Worm (Caenorhabditis elegans) whole organism, L2 larva: Measurements from ENCODE around the gene pdcd-2.

Experiments used
- F13H6.1 ChIP-seq: sonication (generic microtip); optimal IDR thresholded peaks from 2 replicates; lab custom pipeline; 2016; ENCODE audit warnings: missing genetic modification characterization, missing compliant biosample characterization
- aly-2 ChIP-seq: fragments of 150-350 bp; optimal IDR thresholded peaks from 2 replicates; lab custom pipeline; 2014; ENCODE audit warnings: missing biosample characterization, missing genetic modification characterization
- egl-27 ChIP-seq: sonication (generic microtip); optimal IDR thresholded peaks from 3 replicates; lab custom pipeline; 2017; ENCODE audit warnings: missing biosample characterization, missing genetic modification reagents, missing genetic modification characterization
- lin-11 ChIP-seq: fragments of 150-350 bp; sonication (generic microtip); optimal IDR thresholded peaks from 2 replicates; lab custom pipeline; 2014; ENCODE audit warnings: missing biosample characterization, missing genetic modification characterization, inconsistent platforms, mixed read lengths
- mdl-1 ChIP-seq, 2 experiments: fragments of 150-350 bp in 1 of 2; sonication (generic microtip) in 1 of 2; optimal IDR thresholded peaks; 2 replicates each; lab custom pipeline; 2017; ENCODE audit warnings: missing biosample characterization in 2 of 2, missing genetic modification characterization in 2 of 2
- nhr-25 ChIP-seq: fragments of 150-350 bp; sonication (generic microtip); optimal IDR thresholded peaks from 3 replicates; lab custom pipeline; 2014; ENCODE audit warnings: missing biosample characterization, missing genetic modification characterization
- sem-4 ChIP-seq: fragments of 150-350 bp; optimal IDR thresholded peaks from 2 replicates; lab custom pipeline; 2014; ENCODE audit warnings: missing biosample characterization, missing genetic modification reagents, missing genetic modification characterization
- skn-1 ChIP-seq: sonication (generic microtip); optimal IDR thresholded peaks from 2 replicates; lab custom pipeline; 2017; ENCODE audit warnings: missing biosample characterization, missing genetic modification characterization
- snpc-4 ChIP-seq: fragments of 150-350 bp; optimal IDR thresholded peaks from 2 replicates; lab custom pipeline; 2014; ENCODE audit warnings: missing biosample characterization, missing genetic modification characterization
- ztf-11 ChIP-seq: sonication (generic microtip); optimal IDR thresholded peaks from 2 replicates; lab custom pipeline; 2017; ENCODE audit warnings: missing biosample characterization, missing genetic modification characterization
- ztf-4 ChIP-seq: fragments of 150-350 bp; optimal IDR thresholded peaks from 2 replicates; lab custom pipeline; 2014; ENCODE audit warnings: missing biosample characterization, missing genetic modification characterization

DNA sequence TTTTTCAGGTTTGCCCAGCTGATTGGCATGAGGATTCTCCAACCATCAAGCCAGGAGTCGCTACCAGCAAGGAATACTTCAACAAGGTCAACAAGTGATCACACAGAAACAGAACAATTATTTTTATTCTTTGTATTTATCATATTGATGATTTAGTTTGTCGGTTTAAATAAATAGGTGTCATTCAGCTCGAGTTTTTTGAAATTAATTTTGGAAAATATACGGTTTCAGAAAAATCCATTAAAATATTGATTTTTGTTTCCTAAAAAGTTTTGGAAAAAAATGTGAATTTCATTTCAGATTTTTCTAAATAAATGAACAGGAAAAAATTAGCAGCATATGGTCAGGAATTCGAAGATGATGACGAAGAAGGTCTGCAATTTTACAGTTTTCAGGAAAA is 9.6 kb downstream of the pdcd-2 start, which contains the start of gene gpch-1:
- no peak for TF ChIP-seq F13H6.1
- no peak for TF ChIP-seq ztf-4
- TF ChIP-seq sem-4 (tag; lab: Kevin White, UChicago), result no peak
- no peak for TF ChIP-seq mdl-1 (tag; optimal IDR thresholded peaks at IDR 0.05; lab: Kevin White, UChicago)
- no peak for TF ChIP-seq ztf-11 (tag; lab: Kevin White, UChicago)
- TF ChIP-seq nhr-25 (tag; lab: Kevin White, UChicago), result no peak
- TF ChIP-seq lin-11 (tag; lab: Kevin White, UChicago), result no peak
- no peak for TF ChIP-seq skn-1 (tag; lab: Kevin White, UChicago)
- TF ChIP-seq egl-27, result no peak
- no peak for TF ChIP-seq snpc-4 (tag; lab: Kevin White, UChicago)
- no peak for TF ChIP-seq aly-2 (tag; lab: Kevin White, UChicago)
